Fruit fly (Drosophila melanogaster) whole organism, embryonic: Measurements from ENCODE around the gene CG6041.

ENCODE experiments used
- Abd-B ChIP-seq: fragments of 200-800 bp; sonication (Bioruptor generic); optimal IDR thresholded peaks from 2 replicates; lab custom pipeline; 2018; ENCODE audit warnings: missing biosample characterization, mild to moderate bottlenecking, missing genetic modification characterization, moderate library complexity
- Blimp-1 ChIP-seq: fragments of 200-800 bp; sonication (Bioruptor generic); optimal IDR thresholded peaks from 3 replicates; lab custom pipeline; 2018; ENCODE audit warnings: missing biosample characterization, missing genetic modification characterization, mild to moderate bottlenecking, moderate library complexity, missing genetic modification reagents
- CG10147 ChIP-seq: fragments of 200-800 bp; sonication (Bioruptor generic); optimal IDR thresholded peaks from 2 replicates; lab custom pipeline; 2019; ENCODE audit warnings: missing biosample characterization, mild to moderate bottlenecking, missing genetic modification characterization, moderate library complexity
- CG10321 ChIP-seq: fragments of 200-800 bp; sonication (Bioruptor generic); IDR thresholded peaks from 2 replicates; pipeline ENCODE4 v1.3.6; 2022; ENCODE audit warnings: missing biosample characterization, missing genetic modification characterization
- CG10431 ChIP-seq: fragments of 200-800 bp; sonication (Bioruptor generic); optimal IDR thresholded peaks from 3 replicates; lab custom pipeline; 2018; ENCODE audit warnings: missing biosample characterization, mild to moderate bottlenecking, missing genetic modification characterization
- CG12769 ChIP-seq: fragments of 200-800 bp; sonication (Bioruptor generic); optimal IDR thresholded peaks from 2 replicates; lab custom pipeline; 2019; ENCODE audit warnings: missing biosample characterization, mild to moderate bottlenecking, missing genetic modification characterization, moderate library complexity
- CG13287 ChIP-seq: fragments of 200-800 bp; sonication (Bioruptor generic); IDR thresholded peaks from 2 replicates; pipeline ENCODE4 v1.3.6; 2022; ENCODE audit warnings: missing biosample characterization, missing genetic modification characterization; ENCODE audit not compliant: partially characterized antibody
- CG16863 ChIP-seq: fragments of 200-800 bp; sonication (Bioruptor generic); optimal IDR thresholded peaks from 3 replicates; lab custom pipeline; 2016; ENCODE audit warnings: missing biosample characterization, missing genetic modification characterization
- CG17328 ChIP-seq: fragments of 200-800 bp; sonication (Bioruptor generic); IDR thresholded peaks from 2 replicates; pipeline ENCODE4 v1.3.6; 2022; ENCODE audit warnings: missing biosample characterization, missing genetic modification characterization
- CG17359 ChIP-seq: fragments of 200-800 bp; sonication (Bioruptor generic); optimal IDR thresholded peaks from 3 replicates; lab custom pipeline; 2018; ENCODE audit warnings: missing biosample characterization, mild to moderate bottlenecking, missing genetic modification characterization, moderate library complexity
- CG17568 ChIP-seq: fragments of 200-800 bp; sonication (Bioruptor generic); optimal IDR thresholded peaks from 2 replicates; lab custom pipeline; 2018; ENCODE audit warnings: missing biosample characterization, mild to moderate bottlenecking, missing genetic modification characterization, moderate library complexity
- CG18262 ChIP-seq: fragments of 200-800 bp; optimal IDR thresholded peaks from 3 replicates; lab custom pipeline; 2019; ENCODE audit warnings: missing biosample characterization, mild to moderate bottlenecking, missing genetic modification characterization, moderate library complexity
- CG2120 ChIP-seq: fragments of 200-800 bp; sonication (Bioruptor generic); optimal IDR thresholded peaks from 3 replicates; lab custom pipeline; 2016; ENCODE audit warnings: missing biosample characterization, missing genetic modification characterization
- CG4328 ChIP-seq: fragments of 200-800 bp; sonication (Bioruptor generic); optimal IDR thresholded peaks from 3 replicates; lab custom pipeline; 2017; ENCODE audit warnings: missing biosample characterization, missing genetic modification reagents, missing genetic modification characterization
- CG5245 ChIP-seq: fragments of 200-800 bp; sonication (Bioruptor generic); optimal IDR thresholded peaks from 3 replicates; lab custom pipeline; 2016; ENCODE audit warnings: missing biosample characterization, missing genetic modification characterization
- CG7556 ChIP-seq: fragments of 200-800 bp; sonication (Bioruptor generic); optimal IDR thresholded peaks from 2 replicates; lab custom pipeline; 2017; ENCODE audit warnings: missing biosample characterization, mild to moderate bottlenecking, missing genetic modification characterization
- CG8281 ChIP-seq: fragments of 200-800 bp; sonication (Bioruptor generic); optimal IDR thresholded peaks from 2 replicates; lab custom pipeline; 2018; ENCODE audit warnings: missing biosample characterization, mild to moderate bottlenecking, missing genetic modification characterization, moderate library complexity
- CG8924 ChIP-seq: fragments of 200-800 bp; optimal IDR thresholded peaks from 3 replicates; lab custom pipeline; 2019; ENCODE audit warnings: missing biosample characterization, mild to moderate bottlenecking, missing genetic modification characterization, moderate library complexity
- CG9609 ChIP-seq: fragments of 200-800 bp; sonication (Bioruptor generic); optimal IDR thresholded peaks from 3 replicates; lab custom pipeline; 2016; ENCODE audit warnings: missing biosample characterization, missing genetic modification characterization
- Camta ChIP-seq: fragments of 200-800 bp; sonication (Bioruptor generic); optimal IDR thresholded peaks from 2 replicates; lab custom pipeline; 2016; ENCODE audit warnings: missing biosample characterization, missing genetic modification characterization
- Chrac-16 ChIP-seq: fragments of 200-800 bp; sonication (Bioruptor generic); optimal IDR thresholded peaks from 3 replicates; lab custom pipeline; 2016; ENCODE audit warnings: missing biosample characterization, missing genetic modification characterization
- D ChIP-seq, 2 experiments: fragments of 200-800 bp in 1 of 2; fragments of >200 bp in 1 of 2; sonication (Bioruptor generic) in 1 of 2; optimal IDR thresholded peaks; 2 replicates in 1 of 2; 3 replicates in 1 of 2; lab custom pipeline; 2017; ENCODE audit warnings: mild to moderate bottlenecking in 1 of 2, missing biosample characterization in 1 of 2, missing genetic modification characterization in 1 of 2, missing genetic modification reagents in 1 of 2
- NC2α ChIP-seq: fragments of 200-800 bp; sonication (Bioruptor generic); optimal IDR thresholded peaks from 2 replicates; lab custom pipeline; 2016; ENCODE audit warnings: missing biosample characterization, missing genetic modification characterization
- NFAT ChIP-seq: fragments of 200-800 bp; sonication (Bioruptor generic); IDR thresholded peaks from 2 replicates; pipeline ENCODE4 v1.3.6; 2022; ENCODE audit warnings: missing biosample characterization, missing genetic modification characterization
- Nf-YC ChIP-seq: fragments of 200-800 bp; optimal IDR thresholded peaks from 3 replicates; lab custom pipeline; 2019; ENCODE audit warnings: missing biosample characterization, mild to moderate bottlenecking, missing genetic modification characterization, moderate library complexity
- Six4 ChIP-seq: fragments of 200-800 bp; sonication (Bioruptor generic); optimal IDR thresholded peaks from 2 replicates; lab custom pipeline; 2016; ENCODE audit warnings: missing biosample characterization, missing genetic modification characterization
- Sry-δ ChIP-seq: fragments of 200-800 bp; sonication (Bioruptor generic); optimal IDR thresholded peaks from 2 replicates; lab custom pipeline; 2016; ENCODE audit warnings: missing biosample characterization, missing genetic modification characterization
- Ssrp ChIP-seq: fragments of 200-800 bp; sonication (Bioruptor generic); optimal IDR thresholded peaks from 2 replicates; lab custom pipeline; 2018; ENCODE audit warnings: missing biosample characterization, mild to moderate bottlenecking, missing genetic modification characterization, moderate library complexity
- abd-A ChIP-seq: fragments of 200-800 bp; sonication (Bioruptor generic); optimal IDR thresholded peaks from 3 replicates; lab custom pipeline; 2019; ENCODE audit warnings: missing biosample characterization, mild to moderate bottlenecking, missing genetic modification characterization, moderate library complexity
- ac ChIP-seq: fragments of 200-800 bp; sonication (Bioruptor generic); optimal IDR thresholded peaks from 3 replicates; lab custom pipeline; 2017; ENCODE audit warnings: missing biosample characterization, mild to moderate bottlenecking, missing genetic modification characterization
- ap ChIP-seq: fragments of 200-800 bp; sonication (Bioruptor generic); IDR thresholded peaks from 2 replicates; pipeline ENCODE4 v1.3.6; 2022; ENCODE audit warnings: missing biosample characterization, missing genetic modification characterization
- bab2 ChIP-seq: fragments of 200-800 bp; sonication (Bioruptor generic); optimal IDR thresholded peaks from 2 replicates; lab custom pipeline; 2016; ENCODE audit warnings: missing biosample characterization, missing genetic modification characterization
- cato ChIP-seq: fragments of 200-800 bp; sonication (Bioruptor generic); optimal IDR thresholded peaks from 2 replicates; lab custom pipeline; 2016; ENCODE audit warnings: missing biosample characterization, missing genetic modification characterization, borderline replicate concordance
- esg ChIP-seq: fragments of 200-800 bp; sonication (Bioruptor generic); conservative IDR thresholded peaks from 2 replicates; pipeline ENCODE4 v1.3.6; 2022; ENCODE audit warnings: missing biosample characterization, missing genetic modification characterization
- eve ChIP-seq, 2 experiments: fragments of >200 bp; optimal IDR thresholded peaks; 2 replicates each; lab custom pipeline; 2017; ENCODE audit warnings: missing biosample characterization in 2 of 2, missing genetic modification characterization in 2 of 2
- hb ChIP-seq: fragments of 200-800 bp; sonication (Bioruptor generic); IDR thresholded peaks from 3 replicates; pipeline ENCODE4 v1.3.6; 2022; ENCODE audit warnings: missing biosample characterization, missing genetic modification characterization; ENCODE audit not compliant: partially characterized antibody
- prd ChIP-seq, 3 experiments: fragments of >200 bp in 2 of 3; fragments of 200-800 bp in 1 of 3; sonication (Bioruptor generic) in 1 of 3; optimal IDR thresholded peaks in 2 of 3; IDR thresholded peaks in 1 of 3; 2 replicates in 2 of 3; 3 replicates in 1 of 3; pipeline versions ENCODE4 v1.3.6 to Lab custom; 2017 to 2022; ENCODE audit warnings: missing biosample characterization in 1 of 3, missing genetic modification characterization in 1 of 3
- pum ChIP-seq: fragments of 200-800 bp; sonication (Bioruptor generic); optimal IDR thresholded peaks from 2 replicates; lab custom pipeline; 2016; ENCODE audit warnings: missing biosample characterization, missing genetic modification characterization
- repo ChIP-seq: fragments of 200-800 bp; sonication (Bioruptor generic); optimal IDR thresholded peaks from 2 replicates; lab custom pipeline; 2016; ENCODE audit warnings: missing biosample characterization, missing genetic modification characterization
- run ChIP-seq: fragments of 200-800 bp; sonication (Bioruptor generic); optimal IDR thresholded peaks from 3 replicates; lab custom pipeline; 2018; ENCODE audit warnings: missing biosample characterization, mild to moderate bottlenecking, missing genetic modification characterization
- sr ChIP-seq: fragments of 200-800 bp; sonication (Bioruptor generic); IDR thresholded peaks from 3 replicates; pipeline ENCODE4 v1.3.6; 2022; ENCODE audit warnings: missing biosample characterization, missing genetic modification characterization
- tap ChIP-seq: fragments of 200-800 bp; optimal IDR thresholded peaks from 3 replicates; lab custom pipeline; 2019; ENCODE audit warnings: missing biosample characterization, mild to moderate bottlenecking, missing genetic modification characterization, moderate library complexity
- tin ChIP-seq: fragments of 200-800 bp; sonication (Bioruptor generic); optimal IDR thresholded peaks from 3 replicates; lab custom pipeline; 2016; ENCODE audit warnings: missing biosample characterization, missing genetic modification characterization
- tna ChIP-seq: fragments of 200-800 bp; sonication (Bioruptor generic); IDR thresholded peaks from 2 replicates; pipeline ENCODE4 v1.3.6; 2022; ENCODE audit warnings: missing biosample characterization, missing genetic modification characterization; ENCODE audit not compliant: partially characterized antibody
- ttk ChIP-seq: fragments of 200-800 bp; sonication (Bioruptor generic); IDR thresholded peaks from 2 replicates; pipeline ENCODE4 v2.1.2; 2022; ENCODE audit warnings: missing biosample characterization, missing genetic modification characterization
- usp ChIP-seq: fragments of >200 bp; optimal IDR thresholded peaks from 2 replicates; lab custom pipeline; 2017; ENCODE audit warnings: missing biosample characterization, missing genetic modification characterization
- vvl ChIP-seq: fragments of 200-800 bp; sonication (Bioruptor generic); IDR thresholded peaks from 2 replicates; pipeline ENCODE4 v1.3.6; 2022; ENCODE audit warnings: missing biosample characterization, missing genetic modification characterization
- zfh2 ChIP-seq: fragments of 200-800 bp; sonication (Bioruptor generic); optimal IDR thresholded peaks from 2 replicates; lab custom pipeline; 2016; ENCODE audit warnings: missing biosample characterization, missing genetic modification characterization

The CG6041 gene

DNA sequence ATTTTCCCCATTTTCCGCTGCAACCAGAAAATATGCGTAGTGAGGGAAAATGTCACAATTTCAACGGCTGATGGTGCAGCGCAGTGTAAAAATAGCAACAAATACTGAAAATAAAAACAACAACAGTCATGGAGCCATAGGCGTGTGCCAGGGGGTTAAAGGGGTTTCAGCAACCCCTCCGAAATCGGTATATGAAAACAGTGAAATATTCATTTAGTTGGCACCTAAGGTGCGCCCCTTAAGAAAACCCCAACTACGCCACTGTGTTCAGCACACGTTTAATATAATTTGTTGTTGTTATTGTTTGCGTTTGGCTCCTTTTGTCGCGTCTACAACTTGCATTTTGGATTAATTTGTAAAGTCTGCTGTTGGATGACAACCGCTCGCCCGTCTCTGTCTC lies 24.1 kb downstream of the CG6041 start (continued):
- TF ChIP-seq Chrac-16 (GFP tag; lab: Kevin White, UChicago) (peak; percentile 14), tin (GFP tag; lab: Kevin White, UChicago) (peak; percentile 24), bab2 (GFP tag; lab: Kevin White, UChicago) (peak; percentile 7), ap (GFP tag; lab: Robert Waterston, UW) (0 out of 2 replicates have a peak, but pooled peaks have one; percentile 43), CG16863 (GFP tag; lab: Kevin White, UChicago) (peak; percentile 49), D (optimal IDR thresholded peaks at IDR 0.05; lab: Kevin White, UChicago) (no peak), D (GFP tag; optimal IDR thresholded peaks at IDR 0.05; lab: Kevin White, UChicago) (peak; percentile 45), CG5245 (peak; percentile 35), CG17328 (GFP tag; lab: Robert Waterston, UW) (peak; percentile 60), CG4328 (GFP tag; lab: Kevin White, UChicago) (no peak), CG8924 (tag; lab: Kevin White, UChicago) (no peak), prd (optimal IDR thresholded peaks at IDR 0.05; lab: Kevin White, UChicago) (no peak), prd (GFP tag; IDR thresholded peaks at IDR 0.05; lab: Robert Waterston, UW) (peak; percentile 63), Six4 (no peak), CG17568 (GFP tag; lab: Kevin White, UChicago) (no peak), ttk (peak; percentile 60)

DNA sequence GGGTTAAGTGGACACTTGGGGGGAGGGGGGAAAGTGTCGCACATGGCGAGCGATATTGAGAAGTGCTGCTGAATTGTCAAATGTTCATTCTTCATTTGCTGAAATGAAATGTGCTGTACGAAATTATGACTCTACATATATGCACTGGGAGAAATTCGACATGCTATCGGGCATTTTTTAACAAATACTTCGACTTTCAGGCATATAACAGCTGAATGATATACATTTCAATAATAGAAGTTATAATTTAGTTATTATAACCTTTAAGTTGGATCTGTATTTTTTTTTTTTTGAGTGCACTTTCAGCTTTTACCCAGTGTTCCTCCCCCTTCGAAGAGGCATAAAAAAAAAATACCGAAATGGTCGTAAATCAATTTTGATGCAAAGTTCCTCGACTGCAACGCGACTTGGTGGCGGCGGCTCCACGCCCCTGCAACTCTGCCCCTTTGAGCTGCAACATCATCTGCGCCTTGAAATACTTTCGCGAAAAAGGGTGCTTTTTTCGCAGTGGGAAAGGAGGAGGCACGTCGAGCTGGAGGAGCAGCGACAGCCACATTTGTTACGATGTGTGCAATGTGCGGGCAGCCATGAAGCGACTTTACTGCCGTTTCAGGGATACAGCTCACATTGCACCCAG lies 25.5 kb downstream of the CG6041 start:
- TF ChIP-seq CG12769 (tag; lab: Kevin White, UChicago) (peak; percentile 12), CG16863 (GFP tag; lab: Kevin White, UChicago) (peak; percentile 23), Nf-YC (tag; lab: Kevin White, UChicago) (no peak), NFAT (no peak), Sry-δ (GFP tag; lab: Kevin White, UChicago) (no peak), CG8281 (no peak), esg (GFP tag; lab: Robert Waterston, UW) (peak; percentile 20; the same call in 1 of the 2 replicates), CG10321 (0 out of 2 replicates have a peak, but pooled peaks have one; percentile 13), CG18262 (tag; lab: Kevin White, UChicago) (peak; percentile 35), ac (no peak), CG13287 (GFP tag; lab: Robert Waterston, UW) (no peak), tap (tag; lab: Kevin White, UChicago) (no peak), Abd-B (GFP tag; lab: Kevin White, UChicago) (no peak), Camta (GFP tag; lab: Kevin White, UChicago) (no peak), Blimp-1 (GFP tag; lab: Kevin White, UChicago) (peak; percentile 48), tna (GFP tag; lab: Robert Waterston, UW) (no peak), Ssrp (tag; lab: Kevin White, UChicago) (peak; percentile 2), hb (GFP tag; lab: Robert Waterston, UW) (no peak), sr (no peak), cato (GFP tag; lab: Kevin White, UChicago) (no peak), CG7556 (no peak), vvl (GFP tag; lab: Robert Waterston, UW) (peak; percentile 59), CG10147 (no peak), eve (GFP tag; optimal IDR thresholded peaks at IDR 0.05; lab: Kevin White, UChicago) (no peak), CG2120 (peak; percentile 0), repo (no peak), CG17359 (tag; lab: Kevin White, UChicago) (peak; percentile 28), abd-A (tag; lab: Kevin White, UChicago) (no peak), CG4328 (GFP tag; lab: Kevin White, UChicago) (no peak), run (no peak), zfh2 (GFP tag; lab: Kevin White, UChicago) (no peak), pum (GFP tag; lab: Kevin White, UChicago) (no peak), CG9609 (GFP tag; lab: Kevin White, UChicago) (no peak), usp (GFP tag; lab: Kevin White, UChicago) (no peak), CG10431 (GFP tag; lab: Kevin White, UChicago) (no peak), NC2α (GFP tag; lab: Kevin White, UChicago) (no peak)
